Worm (Caenorhabditis elegans) whole organism, L3 larva: ENCODE results near the gene Y46B2A.3.

Experiments
- nhr-237 ChIP-seq: fragments of 150-350 bp; optimal IDR thresholded peaks from 2 replicates; lab custom pipeline; 2014; ENCODE audit warnings: missing biosample characterization, missing genetic modification characterization
- skn-1 ChIP-seq: fragments of 150-350 bp; optimal IDR thresholded peaks from 2 replicates; lab custom pipeline; 2014; ENCODE audit warnings: missing biosample characterization, missing genetic modification characterization
- unc-62 ChIP-seq: fragments of 150-350 bp; sonication (generic microtip); optimal IDR thresholded peaks from 4 replicates; lab custom pipeline; 2014; ENCODE audit warnings: missing biosample characterization, missing genetic modification reagents, missing genetic modification characterization
- ztf-4 ChIP-seq: fragments of 150-350 bp; optimal IDR thresholded peaks from 2 replicates; lab custom pipeline; 2014; ENCODE audit warnings: missing biosample characterization, missing genetic modification characterization

ce11 chrII:820519-820918, 46.2 kb downstream of the Y46B2A.3 start, which contains the start of gene F46F5.7:
- no peak for TF ChIP-seq nhr-237 (tag; lab: Kevin White, UChicago)
- no peak for TF ChIP-seq ztf-4 (tag; lab: Kevin White, UChicago)
- TF ChIP-seq unc-62 (GFP tag; lab: Kevin White, UChicago), result no peak
- no peak for TF ChIP-seq skn-1 (tag; lab: Kevin White, UChicago)
